1 fruit fly cellular context compared by ENCODE assay signal in the genomic region with DNA sequence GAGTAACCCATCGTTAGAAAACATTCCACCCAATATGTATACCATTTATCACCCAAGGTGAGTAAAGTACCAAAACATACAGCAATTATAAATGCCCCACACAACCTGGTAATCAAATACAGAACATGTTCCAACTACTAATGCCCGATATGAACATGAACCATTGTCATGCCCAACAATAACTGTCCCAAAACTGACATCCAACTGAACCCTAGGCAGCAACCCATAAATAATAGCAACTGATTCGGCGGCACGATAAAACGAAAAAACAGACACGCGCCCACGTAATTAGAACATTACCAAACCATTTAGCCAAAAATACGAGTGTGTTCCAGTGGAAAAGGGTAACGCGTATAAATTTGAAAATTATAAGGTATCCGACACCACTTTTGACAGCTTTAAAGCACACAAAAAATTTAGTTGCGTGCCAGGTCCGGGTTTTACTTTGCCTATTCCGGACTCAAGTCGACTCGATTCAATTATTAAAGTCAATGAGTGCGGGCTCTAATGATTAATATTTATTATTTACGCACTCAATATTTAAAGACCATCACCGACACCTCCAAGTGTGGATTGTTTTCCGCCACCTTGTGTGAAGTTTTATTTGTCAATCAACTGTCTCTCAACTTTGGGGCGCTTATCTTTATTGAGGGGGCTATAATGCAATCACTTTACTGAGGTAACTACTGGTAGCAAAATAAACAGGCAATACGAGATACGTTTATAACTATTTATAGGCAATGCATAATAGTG.
A peak's percentile ranks its signal among the peaks of the same experiment; 100 is the strongest.
TF ChIP-seq lines count a peak whose summit lies in the region.

No protein-coding gene starts in this region.

TF ChIP-seq in whole organism, embryonic, 481 proteins besides CTCF, POLR2A, EP300 and RAD21 (continued from another document):
- TF ChIP-seq CG32532 (GFP tag; IDR thresholded peaks at IDR 0.05; lab: Robert Waterston, UW) (no peak), CG4707 (GFP tag; optimal IDR thresholded peaks at IDR 0.05; lab: Kevin White, UChicago) (no peak), CG16779 (GFP tag; IDR thresholded peaks at IDR 0.05; lab: Robert Waterston, UW) (no peak), eyg (GFP tag; optimal IDR thresholded peaks at IDR 0.05; lab: Kevin White, UChicago) (no peak), CG4730 (GFP tag; IDR thresholded peaks at IDR 0.05; lab: Robert Waterston, UW) (no peak), CG12942 (GFP tag; optimal IDR thresholded peaks at IDR 0.05; lab: Kevin White, UChicago) (no peak), CG10431 (GFP tag; optimal IDR thresholded peaks at IDR 0.05; lab: Kevin White, UChicago) (no peak), sens (GFP tag; lab: Kevin White, UChicago) (peak; percentile 67), CG6175 (GFP tag; IDR thresholded peaks at IDR 0.05; lab: Robert Waterston, UW) (peak; percentile 26; the same call in 1 of the 3 replicates), fd102C (GFP tag; optimal IDR thresholded peaks at IDR 0.05; lab: Kevin White, UChicago) (no peak), tin (GFP tag; optimal IDR thresholded peaks at IDR 0.05; lab: Kevin White, UChicago) (no peak), dimm (GFP tag; IDR thresholded peaks at IDR 0.05; lab: Robert Waterston, UW) (no peak), gro (GFP tag; optimal IDR thresholded peaks at IDR 0.05; lab: Kevin White, UChicago) (peak; percentile 45), TFAM (GFP tag; optimal IDR thresholded peaks at IDR 0.05; lab: Kevin White, UChicago) (no peak), CG6254 (GFP tag; optimal IDR thresholded peaks at IDR 0.05; lab: Kevin White, UChicago) (peak; percentile 25), chn (GFP tag; optimal IDR thresholded peaks at IDR 0.05; lab: Kevin White, UChicago) (no peak), crol (GFP tag; IDR thresholded peaks at IDR 0.05; lab: Robert Waterston, UW) (no peak), vvl (GFP tag; IDR thresholded peaks at IDR 0.05; lab: Robert Waterston, UW) (no peak), CG13296 (GFP tag; optimal IDR thresholded peaks at IDR 0.05; lab: Kevin White, UChicago) (peak; percentile 22), Lhr (GFP tag; optimal IDR thresholded peaks at IDR 0.05; lab: Kevin White, UChicago) (no peak), stwl (tag; optimal IDR thresholded peaks at IDR 0.05; lab: Kevin White, UChicago) (no peak), CG32767 (GFP tag; IDR thresholded peaks at IDR 0.05; lab: Robert Waterston, UW) (no peak), luna (GFP tag; optimal IDR thresholded peaks at IDR 0.05; lab: Kevin White, UChicago) (no peak), CG2202 (tag; optimal IDR thresholded peaks at IDR 0.05; lab: Kevin White, UChicago) (no peak), Atf6 (GFP tag; IDR thresholded peaks at IDR 0.05; lab: Robert Waterston, UW) (peak; percentile 44; the same call in 1 of the 2 replicates), CG4617 (GFP tag; optimal IDR thresholded peaks at IDR 0.05; lab: Kevin White, UChicago; ENCODE audit: borderline replicate concordance) (no peak), scrt (GFP tag; optimal IDR thresholded peaks at IDR 0.05; lab: Kevin White, UChicago) (no peak), Deaf1 (tag; optimal IDR thresholded peaks at IDR 0.05; lab: Kevin White, UChicago) (no peak), CG15269 (tag; optimal IDR thresholded peaks at IDR 0.05; lab: Kevin White, UChicago) (peak; percentile 21), kah (GFP tag; optimal IDR thresholded peaks at IDR 0.05; lab: Kevin White, UChicago) (no peak), CG9797 (GFP tag; optimal IDR thresholded peaks at IDR 0.05; lab: Kevin White, UChicago) (no peak), org-1 (GFP tag; optimal IDR thresholded peaks at IDR 0.05; lab: Kevin White, UChicago) (no peak), sr (GFP tag; IDR thresholded peaks at IDR 0.05; lab: Robert Waterston, UW) (no peak), CG11504 (tag; optimal IDR thresholded peaks at IDR 0.05; lab: Kevin White, UChicago) (peak; percentile 36), CG15601 (tag; optimal IDR thresholded peaks at IDR 0.05; lab: Kevin White, UChicago) (peak; percentile 24), kni (GFP tag; optimal IDR thresholded peaks at IDR 0.05; lab: Kevin White, UChicago) (peak; percentile 71), CG3163 (GFP tag; optimal IDR thresholded peaks at IDR 0.05; lab: Kevin White, UChicago) (no peak), Dip2 (GFP tag; IDR thresholded peaks at IDR 0.05; lab: Robert Waterston, UW) (no peak), hbn (GFP tag; IDR thresholded peaks at IDR 0.05; lab: Robert Waterston, UW; ENCODE audit: partially characterized antibody) (no peak), CG4360 (GFP tag; IDR thresholded peaks at IDR 0.05; lab: Robert Waterston, UW) (no peak), CG17361 (GFP tag; IDR thresholded peaks at IDR 0.05; lab: Robert Waterston, UW) (0 out of 3 replicates have a peak, but pooled peaks have one; percentile 24), MESR4 (GFP tag; optimal IDR thresholded peaks at IDR 0.05; lab: Kevin White, UChicago) (no peak), CG10462 (GFP tag; optimal IDR thresholded peaks at IDR 0.05; lab: Kevin White, UChicago) (no peak), Med (GFP tag; lab: Kevin White, UChicago) (peak; percentile 82), nerfin-2 (GFP tag; IDR thresholded peaks at IDR 0.05; lab: Robert Waterston, UW; ENCODE audit: partially characterized antibody) (no peak), zen2 (GFP tag; IDR thresholded peaks at IDR 0.05; lab: Robert Waterston, UW; ENCODE audit: partially characterized antibody) (no peak), CG2678 (tag; optimal IDR thresholded peaks at IDR 0.05; lab: Kevin White, UChicago) (peak; percentile 48), jing (GFP tag; optimal IDR thresholded peaks at IDR 0.05; lab: Kevin White, UChicago) (no peak), CG33557 (GFP tag; optimal IDR thresholded peaks at IDR 0.05; lab: Kevin White, UChicago) (peak; percentile 18), CG9876 (GFP tag; optimal IDR thresholded peaks at IDR 0.05; lab: Kevin White, UChicago) (no peak), Rfx (GFP tag; IDR thresholded peaks at IDR 0.05; lab: Robert Waterston, UW) (0 out of 2 replicates have a peak, but pooled peaks have one; percentile 10), lilli (GFP tag; optimal IDR thresholded peaks at IDR 0.05; lab: Kevin White, UChicago) (no peak), stc (GFP tag; IDR thresholded peaks at IDR 0.05; lab: Robert Waterston, UW) (no peak), lbe (GFP tag; optimal IDR thresholded peaks at IDR 0.05; lab: Kevin White, UChicago) (no peak), Hr78 (GFP tag; optimal IDR thresholded peaks at IDR 0.05; lab: Kevin White, UChicago) (peak in 1 of 2 experiments; percentile 1), CG14014 (GFP tag; IDR thresholded peaks at IDR 0.05; lab: Robert Waterston, UW) (0 out of 2 replicates have a peak, but pooled peaks have one; percentile 17)
TF ChIP-seq in whole organism, embryonic: peak in this region for 62.
